Fruit fly (Drosophila melanogaster) whole organism, adult: ENCODE data around the gene Eip63F-1.

Experiments
- CG11617 ChIP-seq: fragments of 200-800 bp; sonication (Bioruptor generic); optimal IDR thresholded peaks from 2 replicates; lab custom pipeline; 2017; ENCODE audit warnings: mild to moderate bottlenecking, missing biosample characterization, missing genetic modification reagents, missing genetic modification characterization
- CG12768 ChIP-seq: fragments of 200-800 bp; sonication (Bioruptor generic); optimal IDR thresholded peaks from 2 replicates; lab custom pipeline; 2017; ENCODE audit warnings: missing biosample characterization, missing genetic modification characterization, mild to moderate bottlenecking, moderate library complexity, missing genetic modification reagents
- CG14711 ChIP-seq: fragments of 200-800 bp; sonication (Bioruptor generic); optimal IDR thresholded peaks from 2 replicates; lab custom pipeline; 2018; ENCODE audit warnings: missing biosample characterization, mild to moderate bottlenecking, missing genetic modification characterization, moderate library complexity
- CG1620 ChIP-seq: fragments of 200-800 bp; sonication (Bioruptor generic); optimal IDR thresholded peaks from 2 replicates; lab custom pipeline; 2016; ENCODE audit warnings: missing biosample characterization, missing genetic modification characterization
- CG33017 ChIP-seq: fragments of 200-800 bp; sonication (Bioruptor generic); optimal IDR thresholded peaks from 2 replicates; lab custom pipeline; 2018; ENCODE audit warnings: missing biosample characterization, mild to moderate bottlenecking, missing genetic modification characterization, moderate library complexity
- CG5204 ChIP-seq: fragments of 200-800 bp; sonication (Bioruptor generic); optimal IDR thresholded peaks from 2 replicates; lab custom pipeline; 2016; ENCODE audit warnings: missing biosample characterization, missing genetic modification characterization
- CG7045 ChIP-seq: fragments of 200-800 bp; sonication (Bioruptor generic); optimal IDR thresholded peaks from 2 replicates; lab custom pipeline; 2017; ENCODE audit warnings: missing biosample characterization, mild to moderate bottlenecking, missing genetic modification characterization
- CG7101 ChIP-seq: fragments of 200-800 bp; sonication (Bioruptor generic); optimal IDR thresholded peaks from 2 replicates; lab custom pipeline; 2018; ENCODE audit warnings: missing biosample characterization, mild to moderate bottlenecking, missing genetic modification characterization, moderate library complexity
- Clk ChIP-seq: fragments of 200-800 bp; sonication (Bioruptor generic); optimal IDR thresholded peaks from 2 replicates; lab custom pipeline; 2017; ENCODE audit warnings: missing biosample characterization, missing genetic modification characterization
- Crg-1 ChIP-seq: fragments of 200-800 bp; sonication (Bioruptor generic); optimal IDR thresholded peaks from 2 replicates; lab custom pipeline; 2016; ENCODE audit warnings: missing biosample characterization, missing genetic modification characterization
- Hr96 ChIP-seq: fragments of 200-800 bp; sonication (Bioruptor generic); optimal IDR thresholded peaks from 2 replicates; lab custom pipeline; 2016; ENCODE audit warnings: missing biosample characterization, missing genetic modification characterization
- Mnt ChIP-seq: fragments of 200-800 bp; sonication (Bioruptor generic); optimal IDR thresholded peaks from 2 replicates; lab custom pipeline; 2016; ENCODE audit warnings: missing biosample characterization, mild to moderate bottlenecking, missing genetic modification characterization
- bab1 ChIP-seq: fragments of 200-800 bp; sonication (Bioruptor generic); optimal IDR thresholded peaks from 3 replicates; lab custom pipeline; 2019; ENCODE audit warnings: missing biosample characterization, mild to moderate bottlenecking, missing genetic modification characterization, moderate library complexity
- cic ChIP-seq: fragments of 200-800 bp; sonication (Bioruptor generic); optimal IDR thresholded peaks from 2 replicates; lab custom pipeline; 2017; ENCODE audit warnings: missing biosample characterization, mild to moderate bottlenecking, missing genetic modification characterization, moderate library complexity
- cnc ChIP-seq, 2 experiments: fragments of >200 bp; optimal IDR thresholded peaks; 2 replicates each; lab custom pipeline; 2017
- kay ChIP-seq: fragments of 200-800 bp; sonication (Bioruptor generic); peaks from one replicate; lab custom pipeline; 2016; ENCODE audit warnings: missing biosample characterization, missing genetic modification characterization, borderline replicate concordance
- ovo ChIP-seq: fragments of 200-800 bp; sonication (Bioruptor generic); optimal IDR thresholded peaks from 2 replicates; lab custom pipeline; 2016; ENCODE audit warnings: missing biosample characterization, missing genetic modification characterization
- pad ChIP-seq: fragments of 200-800 bp; sonication (Bioruptor generic); optimal IDR thresholded peaks from 3 replicates; lab custom pipeline; 2017; ENCODE audit warnings: missing biosample characterization, missing genetic modification characterization, mild to moderate bottlenecking, moderate library complexity, missing genetic modification reagents
- tj ChIP-seq: fragments of 200-800 bp; sonication (Bioruptor generic); optimal IDR thresholded peaks from 3 replicates; lab custom pipeline; 2017; ENCODE audit warnings: missing biosample characterization, mild to moderate bottlenecking, missing genetic modification characterization, moderate library complexity
- toe ChIP-seq: fragments of 200-800 bp; sonication (Bioruptor generic); optimal IDR thresholded peaks from 2 replicates; lab custom pipeline; 2016; ENCODE audit warnings: missing biosample characterization, missing genetic modification characterization

Eip63F-1 gene

dm6 chr3L:3887392-3887791 is 48.0 kb downstream of the Eip63F-1 start:
- TF ChIP-seq CG7101 (tag; lab: Kevin White, UChicago): no peak
- no peak for TF ChIP-seq Mnt (GFP tag; lab: Kevin White, UChicago)
- no peak for TF ChIP-seq CG12768 (GFP tag; lab: Kevin White, UChicago)
- no peak for TF ChIP-seq CG14711 (tag; lab: Kevin White, UChicago)
- TF ChIP-seq pad (GFP tag; lab: Kevin White, UChicago): no peak
- no peak for TF ChIP-seq CG33017
- TF ChIP-seq CG11617: no peak
- no peak for TF ChIP-seq kay (GFP tag; lab: Kevin White, UChicago)
- TF ChIP-seq toe: no peak
- TF ChIP-seq Hr96 (GFP tag; lab: Kevin White, UChicago): no peak
- no peak for TF ChIP-seq tj
- no peak for TF ChIP-seq cic (GFP tag; lab: Kevin White, UChicago)
- TF ChIP-seq bab1 (GFP tag; lab: Kevin White, UChicago): no peak
- no peak for TF ChIP-seq CG7045
- no peak for TF ChIP-seq CG5204 (GFP tag; lab: Kevin White, UChicago)
- TF ChIP-seq cnc (optimal IDR thresholded peaks at IDR 0.05; lab: Kevin White, UChicago): no peak
- no peak for TF ChIP-seq CG1620
- no peak for TF ChIP-seq ovo (GFP tag; lab: Kevin White, UChicago)

- TF ChIP-seq Crg-1 (no peak), CG5204 (GFP tag; lab: Kevin White, UChicago) (no peak), CG7101 (tag; lab: Kevin White, UChicago) (no peak), cnc (optimal IDR thresholded peaks at IDR 0.05; lab: Kevin White, UChicago) (no peak)
These were observed 49.5 kb downstream of the Eip63F-1 start for dm6 chr3L:3885933-3886332.

DNA sequence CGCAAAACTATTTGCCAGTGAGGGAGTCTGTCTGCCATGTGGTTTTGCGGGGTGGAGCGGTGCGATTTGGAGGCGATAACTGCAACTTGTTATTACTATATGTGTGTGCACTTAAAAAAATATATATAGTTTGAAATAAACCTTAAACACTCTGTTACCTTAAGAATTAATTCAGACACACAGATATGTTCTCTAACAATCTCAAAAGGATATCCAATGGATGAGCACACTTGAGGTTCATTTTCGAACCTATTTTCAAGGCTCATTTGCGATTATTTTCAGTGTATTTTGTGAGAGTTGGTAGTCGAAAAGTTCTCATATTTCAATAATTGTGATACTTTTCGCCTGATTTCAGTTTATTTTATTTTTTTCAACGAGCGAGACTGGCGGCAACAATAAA is 53.4 kb downstream of the Eip63F-1 start:
- TF ChIP-seq CG1620: no peak
- no peak for TF ChIP-seq kay (GFP tag; lab: Kevin White, UChicago)
- no peak for TF ChIP-seq CG33017
- TF ChIP-seq CG7045: no peak
- no peak for TF ChIP-seq Clk (GFP tag; lab: Kevin White, UChicago)
- TF ChIP-seq CG5204 (GFP tag; lab: Kevin White, UChicago): no peak
- no peak for TF ChIP-seq cic (GFP tag; lab: Kevin White, UChicago)
- no peak for TF ChIP-seq cnc (optimal IDR thresholded peaks at IDR 0.05; lab: Kevin White, UChicago)
- TF ChIP-seq toe: no peak

DNA sequence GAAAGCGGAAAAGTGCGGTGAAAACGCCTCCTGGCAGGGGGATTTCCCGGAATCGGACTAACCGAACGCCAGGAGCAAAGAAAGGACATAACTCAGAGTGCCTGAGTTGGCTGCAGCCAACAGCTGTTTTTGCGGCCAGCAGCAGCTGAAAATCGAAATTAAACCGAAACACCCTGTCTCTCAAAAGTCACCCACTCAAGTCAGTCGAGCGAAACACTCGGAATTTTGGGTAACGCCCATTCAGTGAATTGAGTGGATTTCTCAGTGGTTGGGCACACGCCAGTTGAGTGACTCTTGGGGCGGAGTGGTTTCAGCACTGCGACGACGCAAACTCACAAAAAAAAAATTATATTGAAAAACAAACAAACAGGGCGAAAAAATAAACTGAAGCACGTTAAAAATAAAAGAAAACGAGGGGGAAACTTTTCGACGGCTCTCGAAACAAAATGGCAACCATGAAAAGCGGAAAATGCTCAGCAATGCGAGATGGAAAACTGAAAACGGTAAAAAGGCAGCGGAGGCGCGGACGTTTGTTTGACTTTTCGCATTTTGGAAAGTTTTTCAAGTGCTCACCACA is 56.6 kb downstream of the Eip63F-1 start:
- TF ChIP-seq pad (GFP tag; lab: Kevin White, UChicago) (no peak), cic (GFP tag; lab: Kevin White, UChicago) (no peak), CG12768 (GFP tag; lab: Kevin White, UChicago) (no peak), ovo (GFP tag; lab: Kevin White, UChicago) (no peak), bab1 (GFP tag; lab: Kevin White, UChicago) (no peak), CG7101 (tag; lab: Kevin White, UChicago) (no peak), CG7045 (no peak), toe (no peak), CG11617 (no peak), kay (GFP tag; lab: Kevin White, UChicago) (no peak), Hr96 (GFP tag; lab: Kevin White, UChicago) (no peak), CG5204 (GFP tag; lab: Kevin White, UChicago) (no peak), Clk (GFP tag; lab: Kevin White, UChicago) (no peak), Mnt (GFP tag; lab: Kevin White, UChicago) (no peak), cnc (optimal IDR thresholded peaks at IDR 0.05; lab: Kevin White, UChicago) (no peak), Crg-1 (no peak), CG1620 (no peak), tj (no peak)

- no peak for TF ChIP-seq pad (GFP tag; lab: Kevin White, UChicago)
These were observed 58.6 kb downstream of the Eip63F-1 start for dm6 chr3L:3876861-3877260.

- TF ChIP-seq CG14711 (tag; lab: Kevin White, UChicago) (no peak), kay (GFP tag; lab: Kevin White, UChicago) (peak; percentile 19)
These were observed 59.4 kb downstream of the Eip63F-1 start for dm6 chr3L:3875996-3876395.

- TF ChIP-seq Clk (GFP tag; lab: Kevin White, UChicago) (no peak), Mnt (GFP tag; lab: Kevin White, UChicago) (no peak), CG7101 (tag; lab: Kevin White, UChicago) (no peak), Crg-1 (no peak), CG14711 (tag; lab: Kevin White, UChicago) (no peak), pad (GFP tag; lab: Kevin White, UChicago) (no peak), CG33017 (no peak), tj (no peak), CG12768 (GFP tag; lab: Kevin White, UChicago) (no peak), bab1 (GFP tag; lab: Kevin White, UChicago) (no peak), CG1620 (no peak), CG5204 (GFP tag; lab: Kevin White, UChicago) (no peak), toe (no peak), Hr96 (GFP tag; lab: Kevin White, UChicago) (no peak), ovo (GFP tag; lab: Kevin White, UChicago) (no peak), cic (GFP tag; lab: Kevin White, UChicago) (no peak), CG11617 (no peak), CG7045 (no peak), cnc (optimal IDR thresholded peaks at IDR 0.05; lab: Kevin White, UChicago) (no peak), kay (GFP tag; lab: Kevin White, UChicago) (no peak)
These were observed 60.4 kb downstream of the Eip63F-1 start for dm6 chr3L:3875004-3875403.
